Fruit fly (Drosophila melanogaster) whole organism: ENCODE measurements around the gene Lasp.

ENCODE experiments used
- Dll ChIP-seq: fragments of >200 bp; optimal IDR thresholded peaks from 2 replicates; lab custom pipeline; 2017
- EcR ChIP-seq, 2 experiments: fragments of >200 bp; optimal IDR thresholded peaks; 2 replicates each; lab custom pipeline; 2017; ENCODE audit warnings: missing biosample characterization in 2 of 2, missing genetic modification characterization in 2 of 2, missing genetic modification reagents in 2 of 2
- psq ChIP-seq: fragments of >200 bp; optimal IDR thresholded peaks from 2 replicates; lab custom pipeline; 2017
- usp ChIP-seq: fragments of >200 bp; optimal IDR thresholded peaks from 2 replicates; lab custom pipeline; 2017; ENCODE audit warnings: missing biosample characterization, missing genetic modification characterization, mixed read lengths

DNA sequence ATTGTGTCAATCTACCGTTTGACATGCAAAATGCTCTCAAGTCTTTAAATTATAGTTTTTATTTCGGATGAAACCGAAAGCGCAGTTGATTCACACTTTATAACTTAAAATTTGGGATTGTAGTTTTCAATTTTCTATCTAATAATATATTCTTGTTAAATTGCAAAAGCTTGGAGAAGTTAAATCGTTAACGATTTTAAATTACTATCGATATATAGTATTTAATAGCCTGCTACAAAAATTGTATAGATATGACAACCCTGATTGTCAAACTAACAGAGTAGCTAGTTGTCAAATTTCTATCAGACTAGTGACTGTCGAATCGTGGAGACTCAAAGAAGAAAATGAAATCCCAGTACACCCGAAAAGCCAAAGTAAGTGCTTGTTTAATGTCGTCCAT, 6.8 kb downstream of the Lasp start, which contains the start of gene CG9692:
- no peak for TF ChIP-seq psq (lab: Kevin White, UChicago)
- no peak for TF ChIP-seq EcR (GFP tag; optimal IDR thresholded peaks at IDR 0.05; lab: Kevin White, UChicago)
- no peak for TF ChIP-seq Dll (lab: Kevin White, UChicago)
- TF ChIP-seq usp (GFP tag; lab: Kevin White, UChicago) = no peak
